Fruit fly (Drosophila melanogaster) whole organism, embryonic: ENCODE measurements around the gene Srr.

Experiments used
- B-H1 ChIP-seq: fragments of 200-800 bp; sonication (Bioruptor generic); IDR thresholded peaks from 3 replicates; pipeline ENCODE4 v1.3.6; 2022; ENCODE audit warnings: missing biosample characterization, missing genetic modification characterization
- Blimp-1 ChIP-seq: fragments of 200-800 bp; sonication (Bioruptor generic); optimal IDR thresholded peaks from 3 replicates; lab custom pipeline; 2018; ENCODE audit warnings: missing biosample characterization, missing genetic modification characterization, mild to moderate bottlenecking, moderate library complexity, missing genetic modification reagents
- CG11696 ChIP-seq: fragments of 200-800 bp; sonication (Bioruptor generic); IDR thresholded peaks from 2 replicates; pipeline ENCODE4 v1.3.6; 2022; ENCODE audit warnings: missing biosample characterization, missing genetic modification characterization
- CG12104 ChIP-seq: fragments of 200-800 bp; sonication (Bioruptor generic); optimal IDR thresholded peaks from 3 replicates; lab custom pipeline; 2016; ENCODE audit warnings: missing biosample characterization, missing genetic modification characterization
- CG12659 ChIP-seq: fragments of 200-800 bp; sonication (Bioruptor generic); optimal IDR thresholded peaks from 3 replicates; lab custom pipeline; 2017; ENCODE audit warnings: mild to moderate bottlenecking, missing biosample characterization, missing genetic modification reagents, missing genetic modification characterization
- CG14441 ChIP-seq: fragments of 200-800 bp; sonication (Bioruptor generic); IDR thresholded peaks from 2 replicates; pipeline ENCODE4 v1.3.6; 2022; ENCODE audit warnings: missing biosample characterization, missing genetic modification characterization
- CG15269 ChIP-seq: fragments of 200-800 bp; sonication (Bioruptor generic); optimal IDR thresholded peaks from 2 replicates; lab custom pipeline; 2018; ENCODE audit warnings: missing biosample characterization, mild to moderate bottlenecking, missing genetic modification characterization, moderate library complexity
- CG1647 ChIP-seq: fragments of 200-800 bp; sonication (Bioruptor generic); optimal IDR thresholded peaks from 3 replicates; lab custom pipeline; 2016; ENCODE audit warnings: missing biosample characterization, missing genetic modification characterization
- CG17361 ChIP-seq: fragments of 200-800 bp; sonication (Bioruptor generic); IDR thresholded peaks from 3 replicates; pipeline ENCODE4 v1.3.6; 2022; ENCODE audit warnings: missing biosample characterization, missing genetic modification characterization
- CG17612 ChIP-seq: fragments of 200-800 bp; sonication (Bioruptor generic); IDR thresholded peaks from 2 replicates; pipeline ENCODE4 v1.3.6; 2022; ENCODE audit warnings: missing biosample characterization, missing genetic modification characterization
- CG17829 ChIP-seq: fragments of 200-800 bp; optimal IDR thresholded peaks from 2 replicates; lab custom pipeline; 2019; ENCODE audit warnings: missing biosample characterization, mild to moderate bottlenecking, missing genetic modification characterization, moderate library complexity
- CG18599 ChIP-seq: fragments of 200-800 bp; sonication (Bioruptor generic); optimal IDR thresholded peaks from 3 replicates; lab custom pipeline; 2017; ENCODE audit warnings: missing biosample characterization, missing genetic modification characterization, mild to moderate bottlenecking, moderate library complexity, missing genetic modification reagents
- CG2120 ChIP-seq: fragments of 200-800 bp; sonication (Bioruptor generic); optimal IDR thresholded peaks from 3 replicates; lab custom pipeline; 2016; ENCODE audit warnings: missing biosample characterization, missing genetic modification characterization
- CG2129 ChIP-seq: fragments of 200-800 bp; sonication (Bioruptor generic); IDR thresholded peaks from 2 replicates; pipeline ENCODE4 v1.3.6; 2022; ENCODE audit warnings: missing biosample characterization, missing genetic modification characterization; ENCODE audit not compliant: partially characterized antibody
- CG31224 ChIP-seq: fragments of 200-800 bp; sonication (Bioruptor generic); IDR thresholded peaks from 2 replicates; pipeline ENCODE4 v1.3.6; 2022; ENCODE audit warnings: missing biosample characterization, missing genetic modification characterization
- CG31441 ChIP-seq: fragments of 200-800 bp; sonication (Bioruptor generic); IDR thresholded peaks from 2 replicates; pipeline ENCODE4 v1.3.6; 2022; ENCODE audit warnings: missing biosample characterization, missing genetic modification characterization
- CG3281 ChIP-seq: fragments of 200-800 bp; sonication (Bioruptor generic); optimal IDR thresholded peaks from 3 replicates; lab custom pipeline; 2017; ENCODE audit warnings: missing biosample characterization, mild to moderate bottlenecking, missing genetic modification characterization
- CG43689 ChIP-seq: fragments of 200-800 bp; sonication (Bioruptor generic); IDR thresholded peaks from 2 replicates; pipeline ENCODE4 v1.3.6; 2022; ENCODE audit warnings: missing biosample characterization, missing genetic modification characterization
- CG4424 ChIP-seq: fragments of 200-800 bp; sonication (Bioruptor generic); optimal IDR thresholded peaks from 3 replicates; lab custom pipeline; 2016; ENCODE audit warnings: missing biosample characterization, missing genetic modification characterization
- CG4854 ChIP-seq: fragments of 200-800 bp; sonication (Bioruptor generic); optimal IDR thresholded peaks from 2 replicates; lab custom pipeline; 2016; ENCODE audit warnings: missing biosample characterization, missing genetic modification characterization, inconsistent platforms
- CG6689 ChIP-seq: fragments of 200-800 bp; sonication (Bioruptor generic); IDR thresholded peaks from 2 replicates; pipeline ENCODE4 v1.3.6; 2022; ENCODE audit warnings: missing biosample characterization, missing genetic modification characterization
- CG6765 ChIP-seq: fragments of 200-800 bp; sonication (Bioruptor generic); optimal IDR thresholded peaks from 3 replicates; lab custom pipeline; 2017; ENCODE audit warnings: missing biosample characterization, mild to moderate bottlenecking, missing genetic modification characterization
- CG7556 ChIP-seq: fragments of 200-800 bp; sonication (Bioruptor generic); optimal IDR thresholded peaks from 2 replicates; lab custom pipeline; 2017; ENCODE audit warnings: missing biosample characterization, mild to moderate bottlenecking, missing genetic modification characterization
- CG7786 ChIP-seq: fragments of 200-800 bp; sonication (Bioruptor generic); optimal IDR thresholded peaks from 2 replicates; lab custom pipeline; 2016; ENCODE audit warnings: missing biosample characterization, missing genetic modification characterization
- CG7839 ChIP-seq: fragments of 200-800 bp; sonication (Bioruptor generic); optimal IDR thresholded peaks from 3 replicates; lab custom pipeline; 2018; ENCODE audit warnings: missing biosample characterization, mild to moderate bottlenecking, missing genetic modification characterization, moderate library complexity
- CG8924 ChIP-seq: fragments of 200-800 bp; optimal IDR thresholded peaks from 3 replicates; lab custom pipeline; 2019; ENCODE audit warnings: missing biosample characterization, mild to moderate bottlenecking, missing genetic modification characterization, moderate library complexity
- CG9817 ChIP-seq: fragments of 200-800 bp; sonication (Bioruptor generic); optimal IDR thresholded peaks from 2 replicates; lab custom pipeline; 2018; ENCODE audit warnings: missing biosample characterization, mild to moderate bottlenecking, missing genetic modification characterization, moderate library complexity
- CG9932 ChIP-seq: fragments of 200-800 bp; sonication (Bioruptor generic); IDR thresholded peaks from 2 replicates; pipeline ENCODE4 v1.3.6; 2022; ENCODE audit warnings: missing biosample characterization, missing genetic modification characterization
- CHES-1-like ChIP-seq: fragments of 200-800 bp; sonication (Bioruptor generic); optimal IDR thresholded peaks from 2 replicates; lab custom pipeline; 2016; ENCODE audit warnings: missing biosample characterization, missing genetic modification characterization
- Hmx ChIP-seq: fragments of 200-800 bp; sonication (Bioruptor generic); optimal IDR thresholded peaks from 2 replicates; lab custom pipeline; 2016; ENCODE audit warnings: missing biosample characterization, missing genetic modification characterization
- YL-1 ChIP-seq: fragments of 200-800 bp; sonication (Bioruptor generic); optimal IDR thresholded peaks from 3 replicates; lab custom pipeline; 2017; ENCODE audit warnings: missing biosample characterization, mild to moderate bottlenecking, missing genetic modification characterization
- ash1 ChIP-seq: fragments of 200-800 bp; sonication (Bioruptor generic); optimal IDR thresholded peaks from 2 replicates; lab custom pipeline; 2018; ENCODE audit warnings: missing biosample characterization, mild to moderate bottlenecking, missing genetic modification characterization
- az2 ChIP-seq: fragments of 200-800 bp; sonication (Bioruptor generic); optimal IDR thresholded peaks from 3 replicates; lab custom pipeline; 2016; ENCODE audit warnings: missing biosample characterization, missing genetic modification characterization
- cas ChIP-seq: fragments of 200-800 bp; sonication (Bioruptor generic); IDR thresholded peaks from 2 replicates; pipeline ENCODE4 v1.3.6; 2022; ENCODE audit warnings: missing biosample characterization, missing genetic modification characterization
- caup ChIP-seq: fragments of 200-800 bp; sonication (Bioruptor generic); optimal IDR thresholded peaks from 3 replicates; lab custom pipeline; 2017; ENCODE audit warnings: missing biosample characterization, mild to moderate bottlenecking, missing genetic modification characterization, moderate library complexity; ENCODE audit not compliant: severe bottlenecking
- chn ChIP-seq: fragments of 200-800 bp; sonication (Bioruptor generic); optimal IDR thresholded peaks from 2 replicates; lab custom pipeline; 2016; ENCODE audit warnings: missing biosample characterization, missing genetic modification characterization
- dimm ChIP-seq: fragments of 200-800 bp; sonication (Bioruptor generic); IDR thresholded peaks from 2 replicates; pipeline ENCODE4 v1.3.6; 2022; ENCODE audit warnings: missing biosample characterization, missing genetic modification characterization
- emc ChIP-seq: fragments of 200-800 bp; sonication (Bioruptor generic); optimal IDR thresholded peaks from 2 replicates; lab custom pipeline; 2016; ENCODE audit warnings: missing biosample characterization, missing genetic modification characterization
- gro ChIP-seq: fragments of 200-800 bp; sonication (Bioruptor generic); optimal IDR thresholded peaks from 2 replicates; lab custom pipeline; 2016; ENCODE audit warnings: missing biosample characterization, missing genetic modification characterization
- hb ChIP-seq: fragments of 200-800 bp; sonication (Bioruptor generic); IDR thresholded peaks from 3 replicates; pipeline ENCODE4 v1.3.6; 2022; ENCODE audit warnings: missing biosample characterization, missing genetic modification characterization; ENCODE audit not compliant: partially characterized antibody
- hkb ChIP-seq, 2 experiments: fragments of 200-800 bp in 1 of 2; fragments of >200 bp in 1 of 2; sonication (Bioruptor generic) in 1 of 2; IDR thresholded peaks in 1 of 2; optimal IDR thresholded peaks in 1 of 2; 2 replicates each; pipeline versions ENCODE4 v1.3.6 to Lab custom; 2017 to 2022; ENCODE audit warnings: missing biosample characterization in 1 of 2, missing genetic modification characterization in 1 of 2
- mam ChIP-seq: fragments of 200-800 bp; sonication (Bioruptor generic); optimal IDR thresholded peaks from 3 replicates; lab custom pipeline; 2016; ENCODE audit warnings: missing biosample characterization, missing genetic modification characterization
- peb ChIP-seq: fragments of 200-800 bp; sonication (Bioruptor generic); IDR thresholded peaks from 2 replicates; pipeline ENCODE4 v1.3.6; 2022; ENCODE audit warnings: missing biosample characterization, missing genetic modification characterization
- sisA ChIP-seq: fragments of 200-800 bp; sonication (Bioruptor generic); IDR thresholded peaks from 2 replicates; pipeline ENCODE4 v1.3.6; 2022; ENCODE audit warnings: missing biosample characterization, missing genetic modification characterization
- slbo ChIP-seq: fragments of 200-800 bp; sonication (Bioruptor generic); IDR thresholded peaks from 2 replicates; pipeline ENCODE4 v1.3.6; 2022; ENCODE audit warnings: missing biosample characterization, missing genetic modification characterization
- sob ChIP-seq: fragments of 200-800 bp; sonication (Bioruptor generic); IDR thresholded peaks from 2 replicates; pipeline ENCODE4 v1.3.6; 2022; ENCODE audit warnings: missing biosample characterization, missing genetic modification characterization
- ssp ChIP-seq: fragments of 200-800 bp; sonication (Bioruptor generic); IDR thresholded peaks from 2 replicates; pipeline ENCODE4 v1.3.6; 2022; ENCODE audit warnings: missing biosample characterization, missing genetic modification characterization
- tin ChIP-seq: fragments of 200-800 bp; sonication (Bioruptor generic); optimal IDR thresholded peaks from 3 replicates; lab custom pipeline; 2016; ENCODE audit warnings: missing biosample characterization, missing genetic modification characterization
- ttk ChIP-seq: fragments of 200-800 bp; sonication (Bioruptor generic); IDR thresholded peaks from 2 replicates; pipeline ENCODE4 v2.1.2; 2022; ENCODE audit warnings: missing biosample characterization, missing genetic modification characterization
- zen2 ChIP-seq: fragments of 200-800 bp; sonication (Bioruptor generic); IDR thresholded peaks from 3 replicates; pipeline ENCODE4 v1.3.6; 2022; ENCODE audit warnings: missing biosample characterization, missing genetic modification characterization; ENCODE audit not compliant: partially characterized antibody

Gene Srr

DNA sequence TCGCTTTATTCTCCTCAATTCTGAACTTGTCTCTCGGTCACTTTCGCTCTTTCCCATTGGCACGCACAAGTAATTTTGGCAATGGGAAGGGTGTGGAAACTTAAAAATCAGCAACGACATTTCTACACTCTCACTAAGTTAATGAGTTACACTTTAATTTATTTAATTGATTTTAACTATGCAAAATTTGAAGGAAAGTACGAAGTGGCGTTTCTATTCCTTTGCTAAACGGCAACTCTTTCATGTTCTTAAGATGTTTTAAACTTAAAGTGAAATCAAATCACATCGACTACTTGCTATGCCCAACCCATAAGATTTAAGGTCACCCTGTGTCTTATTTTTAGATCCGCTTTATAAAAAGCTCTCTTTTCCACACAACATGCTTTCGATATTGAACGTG is 5.2 kb downstream of the Srr start (continued):
- TF ChIP-seq CG3281 (GFP tag; lab: Kevin White, UChicago) (peak; percentile 71), CG9817 (peak; percentile 59), sisA (GFP tag; lab: Robert Waterston, UW) (peak; percentile 50), sob (GFP tag; lab: Robert Waterston, UW) (peak; percentile 74), B-H1 (GFP tag; lab: Robert Waterston, UW) (peak; percentile 38; the same call in 1 of the 3 replicates), CG2120 (GFP tag; lab: Kevin White, UChicago) (peak; percentile 77), CG17361 (GFP tag; lab: Robert Waterston, UW) (peak; percentile 42; the same call in 1 of the 3 replicates), CG14441 (GFP tag; lab: Robert Waterston, UW) (peak; percentile 68), Hmx (no peak), caup (peak; percentile 24), CG6689 (GFP tag; lab: Robert Waterston, UW) (peak; percentile 54; the same call in 1 of the 2 replicates), CG4854 (peak; percentile 1), ssp (GFP tag; lab: Robert Waterston, UW) (peak; percentile 31; the same call in 1 of the 2 replicates), CG4424 (GFP tag; lab: Kevin White, UChicago) (peak; percentile 12), CG18599 (GFP tag; lab: Kevin White, UChicago) (peak; percentile 59), CG17829 (tag; lab: Kevin White, UChicago) (peak; percentile 5), CG12104 (GFP tag; lab: Kevin White, UChicago) (peak; percentile 10), CG9932 (peak; percentile 69), zen2 (GFP tag; lab: Robert Waterston, UW) (no peak), cas (GFP tag; lab: Robert Waterston, UW) (no peak), CG11696 (GFP tag; lab: Robert Waterston, UW) (peak; percentile 29; the same call in 1 of the 2 replicates), CG8924 (tag; lab: Kevin White, UChicago) (peak; percentile 67), CG7839 (tag; lab: Kevin White, UChicago) (peak; percentile 60), CG31224 (GFP tag; lab: Robert Waterston, UW) (peak; percentile 43; the same call in 1 of the 2 replicates), CG1647 (GFP tag; lab: Kevin White, UChicago) (peak; percentile 31), mam (peak; percentile 62), CG12659 (GFP tag; lab: Kevin White, UChicago) (peak; percentile 46), emc (GFP tag; lab: Kevin White, UChicago) (no peak), CG7786 (GFP tag; lab: Kevin White, UChicago) (peak; percentile 48), CG15269 (peak; percentile 81), chn (peak; percentile 7), dimm (GFP tag; lab: Robert Waterston, UW) (no peak), CG31441 (GFP tag; lab: Robert Waterston, UW) (peak; percentile 37; the same call in 1 of the 2 replicates), az2 (peak; percentile 28), CG43689 (peak; percentile 48; the same call in 1 of the 2 replicates), hkb (optimal IDR thresholded peaks at IDR 0.05; lab: Kevin White, UChicago) (no peak), hkb (GFP tag; IDR thresholded peaks at IDR 0.05; lab: Robert Waterston, UW) (peak; percentile 74), CHES-1-like (no peak), CG7556 (GFP tag; lab: Kevin White, UChicago) (peak; percentile 50), slbo (GFP tag; lab: Robert Waterston, UW) (peak; percentile 67), YL-1 (GFP tag; lab: Kevin White, UChicago) (peak; percentile 6), CG6765 (GFP tag; lab: Kevin White, UChicago) (peak; percentile 25), ttk (GFP tag; lab: Robert Waterston, UW) (0 out of 2 replicates have a peak, but pooled peaks have one; percentile 17), ash1 (GFP tag; lab: Kevin White, UChicago) (no peak), Blimp-1 (GFP tag; lab: Kevin White, UChicago) (peak; percentile 33), gro (GFP tag; lab: Kevin White, UChicago) (peak; percentile 51), peb (GFP tag; lab: Robert Waterston, UW) (no peak), tin (GFP tag; lab: Kevin White, UChicago) (peak; percentile 3), CG2129 (GFP tag; lab: Robert Waterston, UW) (no peak), hb (no peak), CG17612 (no peak)
